Worm (Caenorhabditis elegans): ENCODE results near the gene zim-2.

DNA sequence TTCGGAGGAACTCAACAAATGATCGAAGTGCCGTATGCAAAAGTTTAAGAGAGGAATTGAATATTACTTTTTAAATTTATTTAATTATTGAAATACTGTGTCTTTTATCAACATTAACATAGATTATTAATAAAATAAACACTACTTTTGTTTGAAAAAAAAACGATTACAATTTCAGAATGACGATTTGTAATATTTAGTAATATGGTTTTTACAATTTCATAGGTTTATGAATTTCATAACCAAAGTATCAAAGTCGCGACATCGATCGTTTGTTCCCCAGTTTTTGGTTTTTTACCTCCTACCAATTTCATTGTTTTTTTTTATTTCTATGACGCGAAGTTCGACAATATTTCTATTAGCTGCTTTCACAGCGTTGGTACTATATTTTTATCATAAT lies 44.9 kb downstream of the zim-2 start, which contains the start of gene R09H10.1:
- TF ChIP-seq nhr-237 (tag; optimal IDR thresholded peaks at IDR 0.05): no peak
- TF ChIP-seq snpc-4 (tag; optimal IDR thresholded peaks at IDR 0.05): no peak
- TF ChIP-seq fkh-10 (GFP tag; optimal IDR thresholded peaks at IDR 0.05): no peak
